Fruit fly (Drosophila melanogaster): ENCODE results near the gene Eip78C.

Eip78C gene

dm6 chr3L:21226309-21226708 lies at the start of gene Eip78C:
Gene Eip78C, plus strand, starts transcription at chr3L:21226609.
- no peak for TF ChIP-seq noc (tag; optimal IDR thresholded peaks at IDR 0.05)

- TF ChIP-seq noc (tag; optimal IDR thresholded peaks at IDR 0.05) = peak; percentile 71
Measured at dm6 chr3L:21176935-21177581, 49.4 kb upstream of the Eip78C start.

- TF ChIP-seq noc (tag; optimal IDR thresholded peaks at IDR 0.05) = no peak
Measured at dm6 chr3L:21185622-21186021, 40.8 kb upstream of the Eip78C start.

dm6 chr3L:21186487-21186886 lies 39.9 kb upstream of the Eip78C start:
- TF ChIP-seq noc (tag; optimal IDR thresholded peaks at IDR 0.05) = no peak

- no peak for TF ChIP-seq noc (tag; optimal IDR thresholded peaks at IDR 0.05)
Measured at dm6 chr3L:21192024-21192423, 34.4 kb upstream of the Eip78C start.

- no peak for TF ChIP-seq noc (tag; optimal IDR thresholded peaks at IDR 0.05)
Measured at dm6 chr3L:21193170-21193569, 33.2 kb upstream of the Eip78C start, which contains the start of gene CG42337. Gene CG42337, minus strand, starts transcription at chr3L:21193363.

- no peak for TF ChIP-seq noc (tag; optimal IDR thresholded peaks at IDR 0.05)
Measured at dm6 chr3L:21194392-21194925, 31.9 kb upstream of the Eip78C start.

- no peak for TF ChIP-seq noc (tag; optimal IDR thresholded peaks at IDR 0.05)
Measured at dm6 chr3L:21196563-21196962, 29.8 kb upstream of the Eip78C start, which contains the start of the genes Targ3 and park. Gene Targ3, plus strand, starts transcription at chr3L:21196831. Gene park, minus strand, starts transcription at chr3L:21196853.

dm6 chr3L:21200587-21200986 lies 25.8 kb upstream of the Eip78C start:
- TF ChIP-seq noc (tag; optimal IDR thresholded peaks at IDR 0.05) = no peak

- TF ChIP-seq noc (tag; optimal IDR thresholded peaks at IDR 0.05) = no peak
Measured at dm6 chr3L:21201246-21201896, 25.0 kb upstream of the Eip78C start.

dm6 chr3L:21202029-21202776 lies 24.2 kb upstream of the Eip78C start:
- TF ChIP-seq noc (tag; optimal IDR thresholded peaks at IDR 0.05) = peak; percentile 3

dm6 chr3L:21202777-21203282 lies 23.6 kb upstream of the Eip78C start, which contains the start of the genes Targ1, CG10512 and Targ2:
Gene Targ1, minus strand, starts transcription at chr3L:21202882.
Gene CG10512, plus strand, starts transcription at chr3L:21202920.
Gene Targ2, minus strand, starts transcription at chr3L:21203232.
- TF ChIP-seq noc (tag; optimal IDR thresholded peaks at IDR 0.05) = no peak

dm6 chr3L:21204581-21205495 lies 21.6 kb upstream of the Eip78C start:
- peak; percentile 79 for TF ChIP-seq noc (tag; optimal IDR thresholded peaks at IDR 0.05)

dm6 chr3L:21205496-21205824 lies 20.9 kb upstream of the Eip78C start:
- TF ChIP-seq noc (tag; optimal IDR thresholded peaks at IDR 0.05) = no peak

dm6 chr3L:21206486-21206885 lies 19.9 kb upstream of the Eip78C start:
- TF ChIP-seq noc (tag; optimal IDR thresholded peaks at IDR 0.05) = no peak
